Fruit fly (Drosophila melanogaster): ENCODE measurements around the gene LManV.

- no peak for TF ChIP-seq HLH106 (tag; optimal IDR thresholded peaks at IDR 0.05)
- TF ChIP-seq rgr (GFP tag; optimal IDR thresholded peaks at IDR 0.05): peak; percentile 19
- TF ChIP-seq brk (GFP tag; optimal IDR thresholded peaks at IDR 0.05): no peak
- TF ChIP-seq pan (optimal IDR thresholded peaks at IDR 0.05): no peak
- TF ChIP-seq usp (GFP tag; optimal IDR thresholded peaks at IDR 0.05): no peak
- TF ChIP-seq Dfd (GFP tag; optimal IDR thresholded peaks at IDR 0.05): no peak
- TF ChIP-seq Abd-B (GFP tag; optimal IDR thresholded peaks at IDR 0.05): no peak
- no peak for TF ChIP-seq br (GFP tag; optimal IDR thresholded peaks at IDR 0.05)
- no peak for TF ChIP-seq sv (GFP tag; optimal IDR thresholded peaks at IDR 0.05)
- TF ChIP-seq fru (GFP tag; optimal IDR thresholded peaks at IDR 0.05): no peak
- no peak for TF ChIP-seq Hnf4 (GFP tag; optimal IDR thresholded peaks at IDR 0.05)
- peak; percentile 30 for TF ChIP-seq OdsH (GFP tag; optimal IDR thresholded peaks at IDR 0.05)
Observed at dm6 chr2L:8746350-8746759, 29.7 kb downstream of the LManV start.

Measured in whole organism, wandering third instar larva.